Worm (Caenorhabditis elegans): Measurements from ENCODE around the gene M03E7.2.

The M03E7.2 gene

ce11 chrV:5617301-5617700 is at the start of gene M03E7.2:
Gene M03E7.2 (plus strand): TSS chrV:5617601.
- TF ChIP-seq daf-19 (GFP tag; conservative IDR thresholded peaks at IDR 0.05) = no peak
- TF ChIP-seq ama-1 (optimal IDR thresholded peaks at IDR 0.05) = no peak
- no peak for TF ChIP-seq daf-16 (GFP tag; optimal IDR thresholded peaks at IDR 0.05)
- TF ChIP-seq daf-16 (tag; optimal IDR thresholded peaks at IDR 0.05) = no peak
- TF ChIP-seq nhr-42 (GFP tag; IDR thresholded peaks at IDR 0.05) = no peak
- TF ChIP-seq cey-2 (tag; optimal IDR thresholded peaks at IDR 0.05; ENCODE audit: borderline replicate concordance, insufficient read depth) = no peak
- TF ChIP-seq T20F7.1 (GFP tag; optimal IDR thresholded peaks at IDR 0.05) = no peak
- TF ChIP-seq zfp-2 (tag; optimal IDR thresholded peaks at IDR 0.05) = no peak
- TF ChIP-seq lin-1 (GFP tag; IDR thresholded peaks at IDR 0.05) = no peak
- no peak for TF ChIP-seq vab-7 (GFP tag; IDR thresholded peaks at IDR 0.05)
- no peak for TF ChIP-seq zfp-3 (GFP tag; conservative IDR thresholded peaks at IDR 0.05)
- TF ChIP-seq nhr-10 (tag; optimal IDR thresholded peaks at IDR 0.05) = no peak
- TF ChIP-seq Y48G9A.11 (GFP tag; IDR thresholded peaks at IDR 0.05) = no peak
- no peak for TF ChIP-seq duxl-1 (tag; optimal IDR thresholded peaks at IDR 0.05; ENCODE audit: poor library complexity)
- no peak for TF ChIP-seq spr-1 (tag; optimal IDR thresholded peaks at IDR 0.05)
- no peak for TF ChIP-seq lin-39 (tag; optimal IDR thresholded peaks at IDR 0.05)
- no peak for TF ChIP-seq ceh-28 (tag; optimal IDR thresholded peaks at IDR 0.05)
- no peak for TF ChIP-seq hmg-1.1 (GFP tag; IDR thresholded peaks at IDR 0.05)
- no peak for TF ChIP-seq jun-1 (tag; optimal IDR thresholded peaks at IDR 0.05)
- TF ChIP-seq pqm-1 (tag; optimal IDR thresholded peaks at IDR 0.05) = no peak
- TF ChIP-seq hlh-11 (tag; optimal IDR thresholded peaks at IDR 0.05) = no peak

- TF ChIP-seq nhr-76 (tag; optimal IDR thresholded peaks at IDR 0.05) = no peak
- TF ChIP-seq fkh-10 (GFP tag; optimal IDR thresholded peaks at IDR 0.05) = peak; percentile 63
- TF ChIP-seq php-3 (GFP tag; IDR thresholded peaks at IDR 0.05) = no peak
Observed at ce11 chrV:5570433-5570832, 47.0 kb upstream of the M03E7.2 start, which contains the start of gene glb-6. Gene glb-6 (minus strand): TSS chrV:5570533.

ce11 chrV:5571691-5572090 is 45.7 kb upstream of the M03E7.2 start:
- TF ChIP-seq fkh-10 (GFP tag; optimal IDR thresholded peaks at IDR 0.05) = peak; percentile 76
- no peak for TF ChIP-seq ceh-28 (tag; optimal IDR thresholded peaks at IDR 0.05)

- no peak for TF ChIP-seq spr-1 (tag; optimal IDR thresholded peaks at IDR 0.05)
- peak; percentile 47 for TF ChIP-seq dpl-1 (GFP tag; optimal IDR thresholded peaks at IDR 0.05)
- TF ChIP-seq fos-1 (tag; optimal IDR thresholded peaks at IDR 0.05) = no peak
- no peak for TF ChIP-seq unc-39 (tag; optimal IDR thresholded peaks at IDR 0.05)
- TF ChIP-seq sdz-12 (GFP tag; optimal IDR thresholded peaks at IDR 0.05) = no peak
- peak; percentile 57 for TF ChIP-seq mes-2 (tag; optimal IDR thresholded peaks at IDR 0.05; ENCODE audit: poor library complexity, severe bottlenecking)
- TF ChIP-seq dmd-6 (GFP tag; IDR thresholded peaks at IDR 0.05) = peak; percentile 76
- TF ChIP-seq aha-1 (tag) = peak; percentile 98
- TF ChIP-seq ztf-7 (tag; optimal IDR thresholded peaks at IDR 0.05) = peak; percentile 58
- TF ChIP-seq lim-7 (GFP tag; IDR thresholded peaks at IDR 0.05) = no peak
- 0 out of 2 replicates have a peak, but pooled peaks have one; percentile 56 for TF ChIP-seq daf-19 (GFP tag; conservative IDR thresholded peaks at IDR 0.05)
- TF ChIP-seq madf-5 (GFP tag; IDR thresholded peaks at IDR 0.05) = no peak
- peak; percentile 25 for TF ChIP-seq nhr-77 (tag; optimal IDR thresholded peaks at IDR 0.05)
- TF ChIP-seq dve-1 (tag; optimal IDR thresholded peaks at IDR 0.05; ENCODE audit: insufficient read depth) = peak; percentile 96
- TF ChIP-seq rbr-2 (tag; optimal IDR thresholded peaks at IDR 0.05) = peak; percentile 36
- no peak for TF ChIP-seq lir-3 (tag; optimal IDR thresholded peaks at IDR 0.05)
- TF ChIP-seq T26A8.4 (GFP tag; IDR thresholded peaks at IDR 0.05) = peak; percentile 80
- no peak for TF ChIP-seq Y5F2A.4 (GFP tag; optimal IDR thresholded peaks at IDR 0.05)
- no peak for TF ChIP-seq ZK546.5 (tag; optimal IDR thresholded peaks at IDR 0.05)
- TF ChIP-seq nhr-6 (tag; optimal IDR thresholded peaks at IDR 0.05) = peak; percentile 9
- TF ChIP-seq pha-4 (GFP tag; IDR thresholded peaks at IDR 0.05) = no peak; the same call in 1 of the 2 replicates
- TF ChIP-seq pha-4 (tag; optimal IDR thresholded peaks at IDR 0.05) = peak; percentile 61
- TF ChIP-seq lin-15B (tag; optimal IDR thresholded peaks at IDR 0.05) = no peak
- peak; percentile 68; the same call in 1 of the 2 replicates for TF ChIP-seq dmd-8 (GFP tag; IDR thresholded peaks at IDR 0.05)
- TF ChIP-seq nhr-11 (tag; optimal IDR thresholded peaks at IDR 0.05) = no peak
- TF ChIP-seq nhr-102 (tag; optimal IDR thresholded peaks at IDR 0.05) = peak; percentile 60
- TF ChIP-seq nhr-10 (tag; optimal IDR thresholded peaks at IDR 0.05) = no peak
Observed at ce11 chrV:5576008-5576407, 41.4 kb upstream of the M03E7.2 start.

Data from whole organism, L4 larva.